Fruit fly (Drosophila melanogaster) whole organism, embryonic: Measurements from ENCODE around the gene Pde9.

Experiments
- Antp ChIP-seq: fragments of 200-800 bp; sonication (Bioruptor generic); optimal IDR thresholded peaks from 3 replicates; lab custom pipeline; 2016; ENCODE audit warnings: missing biosample characterization, missing genetic modification characterization
- Awh ChIP-seq: fragments of 200-800 bp; sonication (Bioruptor generic); IDR thresholded peaks from 2 replicates; pipeline ENCODE4, ENCODE4 v1.3.6; 2022; ENCODE audit warnings: missing biosample characterization, missing genetic modification characterization
- CG10321 ChIP-seq: fragments of 200-800 bp; sonication (Bioruptor generic); IDR thresholded peaks from 2 replicates; pipeline ENCODE4 v1.3.6; 2022; ENCODE audit warnings: missing biosample characterization, missing genetic modification characterization
- CG10543 ChIP-seq: fragments of 200-800 bp; sonication (Bioruptor generic); optimal IDR thresholded peaks from 3 replicates; lab custom pipeline; 2017; ENCODE audit warnings: missing biosample characterization, mild to moderate bottlenecking, missing genetic modification characterization, moderate library complexity
- CG11696 ChIP-seq: fragments of 200-800 bp; sonication (Bioruptor generic); IDR thresholded peaks from 2 replicates; pipeline ENCODE4 v1.3.6; 2022; ENCODE audit warnings: missing biosample characterization, missing genetic modification characterization
- CG12659 ChIP-seq: fragments of 200-800 bp; sonication (Bioruptor generic); optimal IDR thresholded peaks from 3 replicates; lab custom pipeline; 2017; ENCODE audit warnings: mild to moderate bottlenecking, missing biosample characterization, missing genetic modification reagents, missing genetic modification characterization
- CG13424 ChIP-seq: fragments of 200-800 bp; sonication (Bioruptor generic); optimal IDR thresholded peaks from 2 replicates; lab custom pipeline; 2019; ENCODE audit warnings: missing biosample characterization, mild to moderate bottlenecking, missing genetic modification characterization, moderate library complexity
- CG15601 ChIP-seq: fragments of 200-800 bp; sonication (Bioruptor generic); optimal IDR thresholded peaks from 3 replicates; lab custom pipeline; 2019; ENCODE audit warnings: missing biosample characterization, mild to moderate bottlenecking, missing genetic modification characterization, moderate library complexity
- CG1832 ChIP-seq: fragments of 200-800 bp; sonication (Bioruptor generic); optimal IDR thresholded peaks from 2 replicates; lab custom pipeline; 2017; ENCODE audit warnings: missing biosample characterization, mild to moderate bottlenecking, missing genetic modification characterization, inconsistent platforms
- CG18764 ChIP-seq: fragments of 200-800 bp; sonication (Bioruptor generic); optimal IDR thresholded peaks from 3 replicates; lab custom pipeline; 2016; ENCODE audit warnings: missing biosample characterization, missing genetic modification characterization
- CG2889 ChIP-seq: fragments of 200-800 bp; sonication (Bioruptor generic); IDR thresholded peaks from 3 replicates; pipeline ENCODE4 v1.3.6; 2022; ENCODE audit warnings: missing biosample characterization, missing genetic modification characterization
- CG30020 ChIP-seq: fragments of 200-800 bp; optimal IDR thresholded peaks from 2 replicates; lab custom pipeline; 2019; ENCODE audit warnings: missing biosample characterization, mild to moderate bottlenecking, missing genetic modification characterization, moderate library complexity
- CG34224 ChIP-seq: fragments of 200-800 bp; sonication (Bioruptor generic); IDR thresholded peaks from 3 replicates; pipeline ENCODE4 v1.3.6; 2022; ENCODE audit warnings: missing biosample characterization, missing genetic modification characterization; ENCODE audit not compliant: partially characterized antibody
- CG4282 ChIP-seq: fragments of 200-800 bp; sonication (Bioruptor generic); optimal IDR thresholded peaks from 2 replicates; lab custom pipeline; 2016; ENCODE audit warnings: missing biosample characterization, missing genetic modification characterization
- CG5180 ChIP-seq: fragments of 200-800 bp; sonication (Bioruptor generic); optimal IDR thresholded peaks from 3 replicates; lab custom pipeline; 2017; ENCODE audit warnings: missing biosample characterization, missing genetic modification characterization, mild to moderate bottlenecking, moderate library complexity, missing genetic modification reagents
- CG6254 ChIP-seq: fragments of 200-800 bp; sonication (Bioruptor generic); optimal IDR thresholded peaks from 3 replicates; lab custom pipeline; 2017; ENCODE audit warnings: mild to moderate bottlenecking, missing biosample characterization, missing genetic modification reagents, missing genetic modification characterization
- CG6854 ChIP-seq: fragments of 200-800 bp; sonication (Bioruptor generic); optimal IDR thresholded peaks from 3 replicates; lab custom pipeline; 2017; ENCODE audit warnings: missing biosample characterization, mild to moderate bottlenecking, missing genetic modification characterization
- CG7357 ChIP-seq: fragments of 200-800 bp; sonication (Bioruptor generic); IDR thresholded peaks from 3 replicates; pipeline ENCODE4 v1.3.6; 2022; ENCODE audit warnings: missing biosample characterization, missing genetic modification characterization
- CG7839 ChIP-seq: fragments of 200-800 bp; sonication (Bioruptor generic); optimal IDR thresholded peaks from 3 replicates; lab custom pipeline; 2018; ENCODE audit warnings: missing biosample characterization, mild to moderate bottlenecking, missing genetic modification characterization, moderate library complexity
- CG9215 ChIP-seq: fragments of 200-800 bp; sonication (Bioruptor generic); IDR thresholded peaks from 2 replicates; pipeline ENCODE4 v1.3.6; 2022; ENCODE audit warnings: missing biosample characterization, missing genetic modification characterization
- CG9932 ChIP-seq: fragments of 200-800 bp; sonication (Bioruptor generic); IDR thresholded peaks from 2 replicates; pipeline ENCODE4 v1.3.6; 2022; ENCODE audit warnings: missing biosample characterization, missing genetic modification characterization
- CoRest ChIP-seq: fragments of 200-800 bp; sonication (Bioruptor generic); optimal IDR thresholded peaks from 3 replicates; lab custom pipeline; 2018; ENCODE audit warnings: missing biosample characterization, mild to moderate bottlenecking, missing genetic modification characterization, moderate library complexity
- D19A ChIP-seq: fragments of 200-800 bp; optimal IDR thresholded peaks from 3 replicates; lab custom pipeline; 2019; ENCODE audit warnings: missing biosample characterization, mild to moderate bottlenecking, missing genetic modification characterization, moderate library complexity
- Fer2 ChIP-seq: fragments of 200-800 bp; sonication (Bioruptor generic); optimal IDR thresholded peaks from 2 replicates; lab custom pipeline; 2018; ENCODE audit warnings: missing biosample characterization, mild to moderate bottlenecking, missing genetic modification characterization, moderate library complexity
- H15 ChIP-seq: fragments of 200-800 bp; sonication (Bioruptor generic); IDR thresholded peaks from 3 replicates; pipeline ENCODE4 v1.3.6; 2022; ENCODE audit warnings: missing biosample characterization, missing genetic modification characterization
- Kr ChIP-seq: fragments of 200-800 bp; sonication (Bioruptor generic); optimal IDR thresholded peaks from 2 replicates; lab custom pipeline; 2017; ENCODE audit warnings: missing biosample characterization, mild to moderate bottlenecking, missing genetic modification characterization
- Lim3 ChIP-seq: fragments of 200-800 bp; sonication (Bioruptor generic); IDR thresholded peaks from 2 replicates; pipeline ENCODE4 v1.3.6; 2022; ENCODE audit warnings: missing biosample characterization, missing genetic modification characterization
- Ptx1 ChIP-seq: fragments of 200-800 bp; sonication (Bioruptor generic); IDR thresholded peaks from 2 replicates; pipeline ENCODE4 v1.3.6; 2022; ENCODE audit warnings: missing biosample characterization, missing genetic modification characterization
- Ssrp ChIP-seq: fragments of 200-800 bp; sonication (Bioruptor generic); optimal IDR thresholded peaks from 2 replicates; lab custom pipeline; 2018; ENCODE audit warnings: missing biosample characterization, mild to moderate bottlenecking, missing genetic modification characterization, moderate library complexity
- Stat92E ChIP-seq, 3 experiments: fragments of >200 bp in 2 of 3; fragments of 200-800 bp in 1 of 3; sonication (Bioruptor generic) in 1 of 3; optimal IDR thresholded peaks; 2 replicates each; lab custom pipeline; 2017 to 2019; ENCODE audit warnings: missing biosample characterization in 3 of 3, missing genetic modification characterization in 3 of 3, mild to moderate bottlenecking in 1 of 3, moderate library complexity in 1 of 3
- Trl ChIP-seq, 3 experiments: fragments of >200 bp in 2 of 3; fragments of 200-800 bp in 1 of 3; sonication (Bioruptor generic) in 1 of 3; optimal IDR thresholded peaks; 2 replicates in 1 of 3; 3 replicates in 2 of 3; lab custom pipeline; 2016 to 2017; ENCODE audit warnings: missing biosample characterization in 1 of 3, missing genetic modification characterization in 1 of 3
- aop ChIP-seq: fragments of 200-800 bp; sonication (Bioruptor generic); IDR thresholded peaks from 2 replicates; pipeline ENCODE4 v1.3.6; 2022; ENCODE audit warnings: missing biosample characterization, missing genetic modification characterization
- bbx ChIP-seq: fragments of 200-800 bp; sonication (Bioruptor generic); IDR thresholded peaks from 2 replicates; pipeline ENCODE4 v1.3.6; 2022; ENCODE audit warnings: missing biosample characterization, missing genetic modification characterization; ENCODE audit not compliant: partially characterized antibody
- cas ChIP-seq: fragments of 200-800 bp; sonication (Bioruptor generic); IDR thresholded peaks from 2 replicates; pipeline ENCODE4 v1.3.6; 2022; ENCODE audit warnings: missing biosample characterization, missing genetic modification characterization
- exex ChIP-seq: fragments of 200-800 bp; sonication (Bioruptor generic); optimal IDR thresholded peaks from 4 replicates; lab custom pipeline; 2018; ENCODE audit warnings: missing biosample characterization, mild to moderate bottlenecking, missing genetic modification characterization, moderate library complexity
- fd96Cb ChIP-seq: fragments of 200-800 bp; sonication (Bioruptor generic); optimal IDR thresholded peaks from 2 replicates; lab custom pipeline; 2018; ENCODE audit warnings: missing biosample characterization, mild to moderate bottlenecking, missing genetic modification characterization, moderate library complexity
- fu2 ChIP-seq: fragments of 200-800 bp; sonication (Bioruptor generic); optimal IDR thresholded peaks from 2 replicates; lab custom pipeline; 2016; ENCODE audit warnings: missing biosample characterization, missing genetic modification characterization
- grau ChIP-seq: fragments of 200-800 bp; optimal IDR thresholded peaks from 3 replicates; lab custom pipeline; 2019; ENCODE audit warnings: missing biosample characterization, mild to moderate bottlenecking, missing genetic modification characterization, moderate library complexity
- her ChIP-seq: fragments of 200-800 bp; sonication (Bioruptor generic); optimal IDR thresholded peaks from 2 replicates; lab custom pipeline; 2016; ENCODE audit warnings: missing biosample characterization, missing genetic modification characterization
- ken ChIP-seq: fragments of 200-800 bp; sonication (Bioruptor generic); IDR thresholded peaks from 3 replicates; pipeline ENCODE4 v1.3.6; 2022; ENCODE audit warnings: missing biosample characterization, missing genetic modification characterization
- klu ChIP-seq: fragments of 200-800 bp; sonication (Bioruptor generic); IDR thresholded peaks from 2 replicates; pipeline ENCODE4 v1.3.6; 2022; ENCODE audit warnings: missing biosample characterization, missing genetic modification characterization
- kni ChIP-seq: fragments of 200-800 bp; sonication (Bioruptor generic); optimal IDR thresholded peaks from 3 replicates; lab custom pipeline; 2017; ENCODE audit warnings: mild to moderate bottlenecking, missing biosample characterization, missing genetic modification reagents, missing genetic modification characterization
- mirr ChIP-seq: fragments of 200-800 bp; sonication (Bioruptor generic); optimal IDR thresholded peaks from 3 replicates; lab custom pipeline; 2018; ENCODE audit warnings: missing biosample characterization, mild to moderate bottlenecking, missing genetic modification characterization
- nau ChIP-seq: fragments of 200-800 bp; sonication (Bioruptor generic); optimal IDR thresholded peaks from 3 replicates; lab custom pipeline; 2017; ENCODE audit warnings: missing biosample characterization, mild to moderate bottlenecking, missing genetic modification characterization, missing genetic modification reagents
- pan ChIP-seq, 4 experiments: fragments of >200 bp in 3 of 4; fragments of 200-800 bp in 1 of 4; sonication (Bioruptor generic) in 1 of 4; optimal IDR thresholded peaks in 3 of 4; IDR thresholded peaks in 1 of 4; 2 replicates each; pipeline versions ENCODE4 v1.3.6 to Lab custom; 2017 to 2022; ENCODE audit warnings: missing biosample characterization in 2 of 4, missing genetic modification characterization in 2 of 4, mixed read lengths in 1 of 4
- phol ChIP-seq: fragments of 200-800 bp; sonication (Bioruptor generic); optimal IDR thresholded peaks from 3 replicates; lab custom pipeline; 2018; ENCODE audit warnings: missing biosample characterization, mild to moderate bottlenecking, missing genetic modification characterization, moderate library complexity
- sc ChIP-seq, 3 experiments: fragments of >200 bp in 2 of 3; fragments of 200-800 bp in 1 of 3; sonication (Bioruptor generic) in 1 of 3; optimal IDR thresholded peaks; 2 replicates in 2 of 3; 3 replicates in 1 of 3; lab custom pipeline; 2017; ENCODE audit warnings: mild to moderate bottlenecking in 1 of 3, missing biosample characterization in 1 of 3, missing genetic modification characterization in 1 of 3, missing genetic modification reagents in 1 of 3
- slp2 ChIP-seq: fragments of 200-800 bp; sonication (Bioruptor generic); optimal IDR thresholded peaks from 2 replicates; lab custom pipeline; 2016; ENCODE audit warnings: missing biosample characterization, missing genetic modification characterization
- vvl ChIP-seq: fragments of 200-800 bp; sonication (Bioruptor generic); IDR thresholded peaks from 2 replicates; pipeline ENCODE4 v1.3.6; 2022; ENCODE audit warnings: missing biosample characterization, missing genetic modification characterization

The Pde9 gene

DNA sequence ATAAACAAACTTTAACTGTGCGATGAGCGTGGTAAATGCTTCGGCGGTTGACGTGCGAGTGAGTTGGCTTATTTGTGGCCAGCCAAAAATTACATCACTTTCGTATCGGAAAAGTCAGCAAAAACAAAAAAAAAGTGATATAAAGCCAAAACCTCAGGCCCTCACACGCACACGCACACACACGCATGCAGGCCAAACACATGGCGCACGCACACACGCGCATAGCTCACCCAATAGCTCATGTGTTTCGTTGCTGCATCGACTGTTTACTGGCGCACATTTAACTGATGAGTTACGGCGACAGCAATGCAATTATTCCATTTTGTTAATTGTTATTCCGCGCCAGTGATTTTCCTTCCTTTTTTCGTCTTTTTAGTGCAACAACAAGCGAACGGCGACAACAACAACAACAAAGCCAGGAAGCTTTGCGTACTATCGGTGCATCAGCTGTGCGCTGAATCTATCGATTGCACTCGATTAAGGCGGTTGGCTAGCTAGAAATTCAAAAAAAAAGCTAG, 6.0 kb upstream of the Pde9 start, which contains the start of gene Flad1 (continued):
- TF ChIP-seq CG10543 (GFP tag; lab: Kevin White, UChicago) = peak; percentile 44
- TF ChIP-seq CG12659 (GFP tag; lab: Kevin White, UChicago) = no peak
- no peak for TF ChIP-seq Ssrp (tag; lab: Kevin White, UChicago)
- TF ChIP-seq Fer2 = no peak
- no peak for TF ChIP-seq mirr (GFP tag; lab: Kevin White, UChicago)
- no peak for TF ChIP-seq Kr (GFP tag; lab: Kevin White, UChicago)
- no peak for TF ChIP-seq CG9215 (GFP tag; lab: Robert Waterston, UW)
- TF ChIP-seq Awh (GFP tag; lab: Robert Waterston, UW) = no peak
- TF ChIP-seq vvl (GFP tag; lab: Robert Waterston, UW) = no peak
- no peak for TF ChIP-seq exex
- peak; percentile 60 for TF ChIP-seq bbx (GFP tag; lab: Robert Waterston, UW)
- no peak for TF ChIP-seq CG5180 (GFP tag; lab: Kevin White, UChicago)
- no peak for TF ChIP-seq klu (GFP tag; lab: Robert Waterston, UW)
- no peak for TF ChIP-seq Trl (optimal IDR thresholded peaks at IDR 0.05; lab: Kevin White, UChicago)
- no peak for TF ChIP-seq Trl (GFP tag; optimal IDR thresholded peaks at IDR 0.05; lab: Kevin White, UChicago)
- no peak for TF ChIP-seq CG34224 (GFP tag; lab: Robert Waterston, UW)
- TF ChIP-seq Stat92E (GFP tag; optimal IDR thresholded peaks at IDR 0.05; lab: Kevin White, UChicago) = no peak
- TF ChIP-seq CG6854 (GFP tag; lab: Kevin White, UChicago) = no peak
- no peak for TF ChIP-seq sc (optimal IDR thresholded peaks at IDR 0.05; lab: Kevin White, UChicago)
- TF ChIP-seq sc (GFP tag; optimal IDR thresholded peaks at IDR 0.05; lab: Kevin White, UChicago) = no peak
- TF ChIP-seq CG13424 (tag; lab: Kevin White, UChicago) = no peak
- no peak for TF ChIP-seq cas (GFP tag; lab: Robert Waterston, UW)
- TF ChIP-seq grau = no peak
- TF ChIP-seq H15 = no peak
- TF ChIP-seq fd96Cb (tag; lab: Kevin White, UChicago) = no peak
- TF ChIP-seq Lim3 (GFP tag; lab: Robert Waterston, UW) = no peak
- no peak for TF ChIP-seq nau (GFP tag; lab: Kevin White, UChicago)
- TF ChIP-seq CG7839 (tag; lab: Kevin White, UChicago) = no peak
- TF ChIP-seq slp2 (GFP tag; lab: Kevin White, UChicago) = no peak
- TF ChIP-seq CG6254 (GFP tag; lab: Kevin White, UChicago) = no peak
- TF ChIP-seq CG1832 (GFP tag; lab: Kevin White, UChicago) = no peak
- TF ChIP-seq CG4282 = no peak
- no peak for TF ChIP-seq pan (optimal IDR thresholded peaks at IDR 0.05; lab: Kevin White, UChicago)
- no peak for TF ChIP-seq pan (GFP tag; optimal IDR thresholded peaks at IDR 0.05 in 1 of 2, IDR thresholded peaks at IDR 0.05 in 1 of 2)
- no peak for TF ChIP-seq ken
- TF ChIP-seq CG15601 (tag; lab: Kevin White, UChicago) = no peak
- no peak for TF ChIP-seq CG11696
- no peak for TF ChIP-seq Antp
- no peak for TF ChIP-seq kni (GFP tag; lab: Kevin White, UChicago)
- no peak for TF ChIP-seq D19A (tag; lab: Kevin White, UChicago)
- no peak for TF ChIP-seq CG10321 (GFP tag; lab: Robert Waterston, UW)
- no peak for TF ChIP-seq CG30020 (tag; lab: Kevin White, UChicago)
- TF ChIP-seq fu2 (GFP tag; lab: Kevin White, UChicago) = no peak
- no peak for TF ChIP-seq CG2889 (GFP tag; lab: Robert Waterston, UW)
- TF ChIP-seq CG7357 (GFP tag; lab: Robert Waterston, UW) = no peak
- no peak for TF ChIP-seq CG18764 (GFP tag; lab: Kevin White, UChicago)
- no peak for TF ChIP-seq aop (GFP tag; lab: Robert Waterston, UW)
- no peak for TF ChIP-seq CoRest
- no peak for TF ChIP-seq phol (tag; lab: Kevin White, UChicago)
- TF ChIP-seq her (GFP tag; lab: Kevin White, UChicago) = no peak
- TF ChIP-seq CG9932 (GFP tag; lab: Robert Waterston, UW) = no peak
- no peak for TF ChIP-seq Ptx1 (GFP tag; lab: Robert Waterston, UW)
